Worm (Caenorhabditis elegans) whole organism, L3 larva: ENCODE data around the gene glct-6.

Experiments
- R02D3.7 ChIP-seq: fragments of 150-350 bp; optimal IDR thresholded peaks from 2 replicates; lab custom pipeline; 2014; ENCODE audit warnings: missing biosample characterization, missing genetic modification characterization
- ceh-16 ChIP-seq: sonication (generic microtip); optimal IDR thresholded peaks from 2 replicates; lab custom pipeline; 2017; ENCODE audit warnings: missing biosample characterization, missing genetic modification characterization
- fkh-2 ChIP-seq: fragments of 150-350 bp; optimal IDR thresholded peaks from 2 replicates; lab custom pipeline; 2014; ENCODE audit warnings: missing biosample characterization, missing genetic modification reagents, missing genetic modification characterization
- lin-15B ChIP-seq: fragments of 150-350 bp; optimal IDR thresholded peaks from 2 replicates; lab custom pipeline; 2014; ENCODE audit warnings: missing biosample characterization, missing genetic modification characterization
- nhr-23 ChIP-seq: fragments of 150-350 bp; optimal IDR thresholded peaks from 2 replicates; lab custom pipeline; 2014; ENCODE audit warnings: missing biosample characterization, missing genetic modification reagents, missing genetic modification characterization
- nhr-25 ChIP-seq: sonication (generic microtip); optimal IDR thresholded peaks from 2 replicates; lab custom pipeline; 2017; ENCODE audit warnings: missing biosample characterization, missing genetic modification characterization
- nhr-67 ChIP-seq: fragments of 150-350 bp; optimal IDR thresholded peaks from 2 replicates; lab custom pipeline; 2014; ENCODE audit warnings: missing biosample characterization, missing genetic modification characterization
- nhr-76 ChIP-seq: fragments of 150-350 bp; sonication (generic microtip); optimal IDR thresholded peaks from 5 replicates; lab custom pipeline; 2014; ENCODE audit warnings: missing biosample characterization, missing genetic modification characterization
- skn-1 ChIP-seq: fragments of 150-350 bp; optimal IDR thresholded peaks from 2 replicates; lab custom pipeline; 2014; ENCODE audit warnings: missing biosample characterization, missing genetic modification characterization
- snpc-4 ChIP-seq: fragments of 150-350 bp; optimal IDR thresholded peaks from 2 replicates; lab custom pipeline; 2014; ENCODE audit warnings: missing biosample characterization, missing genetic modification characterization
- unc-39 ChIP-seq: sonication (generic microtip); optimal IDR thresholded peaks from 4 replicates; lab custom pipeline; 2017; ENCODE audit warnings: missing biosample characterization, missing genetic modification characterization
- unc-62 ChIP-seq: fragments of 150-350 bp; sonication (generic microtip); optimal IDR thresholded peaks from 4 replicates; lab custom pipeline; 2014; ENCODE audit warnings: missing biosample characterization, missing genetic modification reagents, missing genetic modification characterization
- zag-1 ChIP-seq: fragments of 150-350 bp; optimal IDR thresholded peaks from 2 replicates; lab custom pipeline; 2014; ENCODE audit warnings: missing biosample characterization, missing genetic modification characterization
- ztf-11 ChIP-seq: fragments of 150-350 bp; optimal IDR thresholded peaks from 2 replicates; lab custom pipeline; 2014; ENCODE audit warnings: missing biosample characterization, missing genetic modification characterization
- ztf-4 ChIP-seq: fragments of 150-350 bp; optimal IDR thresholded peaks from 2 replicates; lab custom pipeline; 2014; ENCODE audit warnings: missing biosample characterization, missing genetic modification characterization

The glct-6 gene

DNA sequence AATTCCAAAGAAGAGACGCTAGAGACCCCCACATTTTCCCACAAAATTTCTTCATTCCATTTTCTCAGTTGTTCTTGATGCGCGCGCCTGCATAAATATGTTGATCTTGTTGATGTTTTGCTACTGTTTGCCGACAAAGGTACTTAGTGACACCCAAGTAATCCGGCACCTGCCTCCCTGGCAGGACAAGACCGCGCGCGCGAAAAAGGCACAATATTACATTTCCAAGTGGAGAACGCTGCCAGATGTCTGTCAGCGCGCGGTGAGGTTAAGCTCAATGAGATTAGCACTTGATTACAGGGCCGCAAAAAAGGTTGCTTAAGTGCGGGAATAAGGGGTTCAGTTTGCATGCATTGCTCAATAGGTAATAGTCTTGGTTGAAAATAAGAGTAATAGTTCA is 57.6 kb downstream of the glct-6 start:
- TF ChIP-seq R02D3.7 (tag; lab: Kevin White, UChicago) (no peak), nhr-76 (tag; lab: Kevin White, UChicago) (no peak), ceh-16 (tag; lab: Kevin White, UChicago) (no peak), snpc-4 (tag; lab: Kevin White, UChicago) (no peak)

DNA sequence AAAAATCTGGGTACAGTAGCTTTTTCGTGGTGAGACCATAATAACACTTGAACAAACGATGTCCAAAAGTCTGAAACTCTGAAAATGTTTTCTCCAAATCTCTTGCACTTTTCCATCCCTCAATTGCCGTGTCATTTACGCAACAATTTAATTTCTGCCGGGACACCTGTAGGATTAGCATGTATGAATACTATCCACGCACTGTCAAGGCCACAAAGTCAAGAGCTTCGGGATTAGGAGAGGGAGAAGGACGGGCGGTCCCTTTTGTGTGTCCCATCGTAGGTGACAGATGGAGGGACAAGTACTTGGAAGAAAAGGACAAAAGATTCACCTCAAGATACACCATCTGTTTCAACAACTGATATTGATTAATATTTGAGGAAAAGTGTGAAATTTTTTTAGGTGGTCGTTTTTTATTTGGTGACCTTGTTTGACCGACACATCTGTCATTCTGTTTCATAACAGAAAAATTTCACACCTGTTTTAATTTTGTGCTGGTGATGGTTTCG is 59.1 kb downstream of the glct-6 start:
- no peak for TF ChIP-seq nhr-25 (tag; lab: Kevin White, UChicago)
- no peak for TF ChIP-seq R02D3.7 (tag; lab: Kevin White, UChicago)
- no peak for TF ChIP-seq fkh-2 (tag; lab: Kevin White, UChicago)
- TF ChIP-seq zag-1 (tag; lab: Kevin White, UChicago), result no peak
- no peak for TF ChIP-seq ceh-16 (tag; lab: Kevin White, UChicago)
- TF ChIP-seq unc-39 (tag; lab: Kevin White, UChicago), result no peak
- TF ChIP-seq ztf-11 (tag; lab: Kevin White, UChicago), result no peak
- TF ChIP-seq skn-1 (tag; lab: Kevin White, UChicago), result no peak
- no peak for TF ChIP-seq lin-15B (tag; lab: Kevin White, UChicago)
- TF ChIP-seq nhr-67 (tag; lab: Kevin White, UChicago), result no peak
- no peak for TF ChIP-seq nhr-23 (tag; lab: Kevin White, UChicago)
- no peak for TF ChIP-seq ztf-4 (tag; lab: Kevin White, UChicago)
- no peak for TF ChIP-seq unc-62 (GFP tag; lab: Kevin White, UChicago)
- TF ChIP-seq, all 47 proteins: peak for 0
